Worm (Caenorhabditis elegans) whole organism, L2 larva: ENCODE results near the gene sru-22.
A peak's percentile ranks its signal among the peaks of the same experiment; 100 is the strongest.
"Not testable (repeated sequence)": the region's sequence is repeated elsewhere in the genome, so short reads cannot be mapped to it uniquely, and the experiment has no call there.

Experiments
- F13H6.1 ChIP-seq: sonication (generic microtip); optimal IDR thresholded peaks from 2 replicates; lab custom pipeline; 2016; ENCODE audit warnings: missing genetic modification characterization, missing compliant biosample characterization
- R02D3.7 ChIP-seq: fragments of 150-350 bp; optimal IDR thresholded peaks from 2 replicates; lab custom pipeline; 2014; ENCODE audit warnings: missing biosample characterization, missing genetic modification characterization
- aly-2 ChIP-seq: fragments of 150-350 bp; optimal IDR thresholded peaks from 2 replicates; lab custom pipeline; 2014; ENCODE audit warnings: missing biosample characterization, missing genetic modification characterization
- ama-1 ChIP-seq: fragments of 150-350 bp; optimal IDR thresholded peaks from 2 replicates; lab custom pipeline; 2018; ENCODE audit warnings: inconsistent platforms
- ceh-16 ChIP-seq: fragments of 150-350 bp; optimal IDR thresholded peaks from 2 replicates; lab custom pipeline; 2014; ENCODE audit warnings: missing biosample characterization, missing genetic modification characterization
- ceh-82 ChIP-seq: fragments of 150-350 bp; optimal IDR thresholded peaks from 2 replicates; lab custom pipeline; 2014; ENCODE audit warnings: missing biosample characterization, missing genetic modification characterization
- crh-2 ChIP-seq: sonication (generic microtip); optimal IDR thresholded peaks from 2 replicates; lab custom pipeline; 2017; ENCODE audit warnings: missing biosample characterization, missing genetic modification characterization
- dmd-4 ChIP-seq: sonication (generic microtip); optimal IDR thresholded peaks from 2 replicates; lab custom pipeline; 2017; ENCODE audit warnings: missing biosample characterization, missing genetic modification characterization
- egl-27 ChIP-seq: sonication (generic microtip); optimal IDR thresholded peaks from 3 replicates; lab custom pipeline; 2017; ENCODE audit warnings: missing biosample characterization, missing genetic modification reagents, missing genetic modification characterization
- elt-1 ChIP-seq: fragments of 150-350 bp; optimal IDR thresholded peaks from 2 replicates; lab custom pipeline; 2014; ENCODE audit warnings: missing biosample characterization, missing genetic modification characterization
- elt-3 ChIP-seq: sonication (generic microtip); optimal IDR thresholded peaks from 2 replicates; lab custom pipeline; 2017; ENCODE audit warnings: missing biosample characterization, missing genetic modification characterization
- fos-1 ChIP-seq: fragments of 150-350 bp; optimal IDR thresholded peaks from 2 replicates; lab custom pipeline; 2014; ENCODE audit warnings: missing biosample characterization, missing genetic modification characterization
- gmeb-1 ChIP-seq: fragments of 150-350 bp; optimal IDR thresholded peaks from 2 replicates; lab custom pipeline; 2014; ENCODE audit warnings: missing biosample characterization, missing genetic modification characterization
- lin-13 ChIP-seq: fragments of 150-350 bp; optimal IDR thresholded peaks from 2 replicates; lab custom pipeline; 2014; ENCODE audit warnings: missing biosample characterization, missing genetic modification reagents, missing genetic modification characterization
- lin-39 ChIP-seq: fragments of 150-350 bp; optimal IDR thresholded peaks from 2 replicates; lab custom pipeline; 2014; ENCODE audit warnings: missing biosample characterization, missing genetic modification reagents, missing genetic modification characterization
- lsy-2 ChIP-seq, 2 experiments: fragments of 150-350 bp in 1 of 2; sonication (generic microtip) in 1 of 2; optimal IDR thresholded peaks; 2 replicates each; lab custom pipeline; 2014 to 2017; ENCODE audit warnings: missing biosample characterization in 2 of 2, missing genetic modification characterization in 2 of 2
- nhr-10 ChIP-seq: sonication (generic microtip); optimal IDR thresholded peaks from 2 replicates; lab custom pipeline; 2017; ENCODE audit warnings: missing biosample characterization, missing genetic modification characterization
- nhr-23 ChIP-seq: fragments of 150-350 bp; optimal IDR thresholded peaks from 2 replicates; lab custom pipeline; 2014; ENCODE audit warnings: missing biosample characterization, missing genetic modification reagents, missing genetic modification characterization
- nhr-6 ChIP-seq: fragments of 150-350 bp; optimal IDR thresholded peaks from 2 replicates; lab custom pipeline; 2014; ENCODE audit warnings: missing biosample characterization, missing genetic modification characterization
- nhr-77 ChIP-seq: fragments of 150-350 bp; optimal IDR thresholded peaks from 2 replicates; lab custom pipeline; 2014; ENCODE audit warnings: missing biosample characterization, missing genetic modification characterization
- peb-1 ChIP-seq: fragments of 150-350 bp; optimal IDR thresholded peaks from 2 replicates; lab custom pipeline; 2014; ENCODE audit warnings: missing biosample characterization, missing genetic modification characterization
- sem-4 ChIP-seq: fragments of 150-350 bp; optimal IDR thresholded peaks from 2 replicates; lab custom pipeline; 2014; ENCODE audit warnings: missing biosample characterization, missing genetic modification reagents, missing genetic modification characterization
- skn-1 ChIP-seq: sonication (generic microtip); optimal IDR thresholded peaks from 2 replicates; lab custom pipeline; 2017; ENCODE audit warnings: missing biosample characterization, missing genetic modification characterization
- sma-9 ChIP-seq, 2 experiments: fragments of 150-350 bp in 1 of 2; sonication (generic microtip) in 1 of 2; optimal IDR thresholded peaks; 2 replicates each; lab custom pipeline; 2014 to 2016; ENCODE audit warnings: missing genetic modification characterization in 2 of 2, mild to moderate bottlenecking in 1 of 2, missing biosample characterization in 1 of 2, missing compliant biosample characterization in 1 of 2, missing genetic modification reagents in 1 of 2, moderate library complexity in 1 of 2
- snpc-4 ChIP-seq: fragments of 150-350 bp; optimal IDR thresholded peaks from 2 replicates; lab custom pipeline; 2014; ENCODE audit warnings: missing biosample characterization, missing genetic modification characterization
- zag-1 ChIP-seq: fragments of 150-350 bp; optimal IDR thresholded peaks from 2 replicates; lab custom pipeline; 2014; ENCODE audit warnings: missing biosample characterization, missing genetic modification characterization
- ztf-11 ChIP-seq: sonication (generic microtip); optimal IDR thresholded peaks from 2 replicates; lab custom pipeline; 2017; ENCODE audit warnings: missing biosample characterization, missing genetic modification characterization
- ztf-4 ChIP-seq: fragments of 150-350 bp; optimal IDR thresholded peaks from 2 replicates; lab custom pipeline; 2014; ENCODE audit warnings: missing biosample characterization, missing genetic modification characterization

Gene sru-22

DNA sequence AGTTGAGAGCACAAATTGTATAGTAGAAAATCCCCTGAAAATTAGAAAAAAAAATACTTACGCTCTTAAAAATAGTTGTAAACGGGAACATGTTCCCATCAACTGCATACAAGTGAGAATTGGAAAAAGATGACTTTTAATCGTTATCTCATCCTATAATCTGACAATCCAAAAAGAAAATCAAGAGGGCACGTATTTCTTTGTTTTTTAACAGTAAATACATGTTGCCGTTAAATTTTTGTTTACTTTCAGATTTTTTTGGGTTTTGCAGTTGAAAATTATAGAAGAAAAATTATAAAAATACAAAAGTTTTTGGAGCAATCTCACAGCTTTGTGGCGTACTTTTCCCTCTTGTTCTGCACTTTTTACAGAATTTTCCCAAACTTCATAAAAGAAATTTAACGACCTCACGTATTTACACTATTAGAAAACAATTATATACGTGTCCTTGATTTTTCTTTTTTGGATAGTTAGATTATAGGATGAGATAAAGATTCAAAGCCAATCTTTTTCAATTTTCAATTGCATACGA, 22.0 kb upstream of the sru-22 start, which contains the start of the genes C06C6.9 and C06C6.8:
TSS of gene C06C6.9 (minus strand) at position 101 of the 532 bp plus-strand sequence.
TSS of gene C06C6.8 (plus strand) at position 482 of the 532 bp plus-strand sequence.
- TF ChIP-seq elt-3 (tag; lab: Kevin White, UChicago), result no peak
- no peak for TF ChIP-seq skn-1 (tag; lab: Kevin White, UChicago)
- no peak for TF ChIP-seq zag-1 (tag; lab: Kevin White, UChicago)
- no peak for TF ChIP-seq nhr-77

DNA sequence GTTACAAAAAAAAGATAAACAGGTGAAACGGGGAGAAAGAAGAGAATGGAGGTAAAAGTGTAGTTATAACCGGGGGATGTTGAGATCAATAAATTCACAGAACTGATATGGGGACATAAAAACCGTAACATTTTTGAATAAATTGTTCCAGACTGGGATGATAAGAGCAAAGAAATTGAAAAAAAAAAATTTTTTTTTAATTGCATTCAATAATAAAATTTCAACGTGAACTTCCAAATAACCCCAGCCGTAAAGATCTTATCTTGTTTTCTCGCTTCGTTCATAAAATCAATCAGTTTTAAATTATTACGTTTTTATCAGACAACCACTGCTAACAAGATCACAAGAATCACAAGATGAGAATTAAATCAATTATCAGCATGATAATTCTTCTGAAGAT, 17.1 kb upstream of the sru-22 start, which contains the start of gene C06C6.7:
TSS of gene C06C6.7 (plus strand) at position 301 of the 400 bp plus-strand sequence.
- not testable (repeated sequence) for TF ChIP-seq fos-1; dmd-4 (tag; lab: Kevin White, UChicago); elt-1 (tag; lab: Kevin White, UChicago)

DNA sequence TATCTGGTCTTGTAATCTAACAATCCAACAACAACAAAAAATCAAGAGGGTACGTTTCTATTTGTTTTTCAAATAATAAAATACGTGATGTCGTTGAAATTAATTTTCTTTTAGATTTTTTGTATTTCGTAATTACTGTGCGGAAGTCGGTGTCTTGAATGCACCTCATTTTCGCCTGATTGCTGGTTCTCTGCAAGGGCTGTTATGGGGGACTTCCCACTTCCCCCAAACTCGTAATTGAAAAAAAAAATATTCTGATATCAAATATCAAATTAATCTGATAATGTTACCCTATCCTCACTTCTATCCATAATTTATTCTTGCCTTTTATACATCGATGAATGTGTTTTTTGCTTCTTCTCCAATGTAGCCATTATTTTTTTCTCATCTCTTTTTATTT, 13.3 kb upstream of the sru-22 start, which contains the start of gene F36G9.15:
TSS of gene F36G9.15 (minus strand) at position 101 of the 400 bp plus-strand sequence.
- TF ChIP-seq nhr-77 (no peak), nhr-10 (tag; lab: Kevin White, UChicago) (no peak), R02D3.7 (tag; lab: Kevin White, UChicago) (no peak), ceh-16 (tag; lab: Kevin White, UChicago) (no peak)
- TF ChIP-seq, all 48 proteins: peak for 0

- TF ChIP-seq ztf-11 (no peak), lin-39 (tag; lab: Kevin White, UChicago) (no peak), snpc-4 (peak; percentile 56), fos-1 (peak; percentile 36), ama-1 (no peak)
These were observed 8.1 kb upstream of the sru-22 start, which contains the start of the genes fbxa-99 and F36G9.13 for ce11 chrV:15982733-15983344. Gene fbxa-99, minus strand, starts transcription at chrV:15982854. Gene F36G9.13, plus strand, starts transcription at chrV:15983294.

DNA sequence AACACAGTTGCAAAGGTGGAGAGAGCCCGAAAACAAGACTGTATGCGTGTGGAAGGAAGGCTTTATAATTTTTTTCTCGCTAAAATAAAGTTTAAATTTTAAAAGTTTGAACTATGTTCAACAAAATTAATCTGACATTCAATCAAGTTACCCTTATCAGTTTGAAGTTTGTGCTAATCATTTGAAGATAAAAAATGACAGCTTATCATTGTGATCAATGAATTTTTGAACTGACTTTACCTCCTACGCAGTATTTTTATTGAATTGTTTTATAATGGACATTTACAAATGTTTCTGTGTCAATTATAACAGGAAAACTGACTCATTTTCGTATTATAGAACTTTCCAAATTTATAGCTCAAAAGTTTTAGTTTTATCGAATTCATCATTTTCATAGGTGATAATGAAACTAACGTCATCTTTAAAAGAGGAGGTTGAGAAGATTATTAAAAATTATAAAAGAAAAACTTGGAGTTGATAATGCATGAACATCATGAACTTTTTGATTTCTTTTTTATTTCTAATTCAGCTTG, 3.6 kb upstream of the sru-22 start, which contains the start of gene oac-20:
TSS of gene oac-20 (plus strand) at position 483 of the 533 bp plus-strand sequence.
- TF ChIP-seq fos-1 (peak; percentile 76), gmeb-1 (tag; lab: Kevin White, UChicago) (no peak)

- TF ChIP-seq nhr-6 (tag; lab: Kevin White, UChicago) (no peak), lin-39 (tag; lab: Kevin White, UChicago) (no peak), ztf-11 (no peak), crh-2 (tag; lab: Kevin White, UChicago) (no peak), ama-1 (no peak), F13H6.1 (tag; lab: Kevin White, UChicago) (no peak), egl-27 (no peak), peb-1 (tag; lab: Kevin White, UChicago) (no peak), ztf-4 (tag; lab: Kevin White, UChicago) (no peak), lsy-2 (tag; optimal IDR thresholded peaks at IDR 0.05; lab: Kevin White, UChicago) (no peak), fos-1 (no peak), dmd-4 (tag; lab: Kevin White, UChicago) (no peak), gmeb-1 (tag; lab: Kevin White, UChicago) (no peak), nhr-23 (tag; lab: Kevin White, UChicago) (no peak), nhr-77 (no peak), nhr-10 (tag; lab: Kevin White, UChicago) (no peak), ceh-82 (no peak), sem-4 (tag; lab: Kevin White, UChicago) (no peak)
These were observed 1.1 kb upstream of the sru-22 start, which contains the start of gene clec-232 for ce11 chrV:15975845-15976244. Gene clec-232, plus strand, starts transcription at chrV:15976145.

DNA sequence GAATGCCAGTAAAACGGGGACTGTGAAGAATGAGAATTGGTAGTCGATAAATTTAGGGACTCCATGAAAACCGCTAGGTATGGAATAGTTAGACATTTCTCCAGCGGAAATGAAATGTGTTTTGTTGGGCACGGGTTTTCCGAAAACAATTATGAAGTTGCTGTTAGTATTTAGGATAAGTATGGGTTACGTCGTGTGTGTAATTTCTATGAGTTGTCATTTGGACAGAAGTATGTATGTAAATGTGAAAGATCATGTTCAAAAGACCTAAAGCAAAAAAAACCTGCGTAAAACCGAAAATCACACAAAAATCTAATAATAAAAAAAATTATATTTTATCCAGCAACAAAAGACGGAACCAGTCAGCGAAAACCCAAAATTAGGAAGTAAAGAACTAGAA, 2.3 kb downstream of the sru-22 start, which contains the start of gene sru-23:
TSS of gene sru-23 (minus strand) at position 101 of the 400 bp plus-strand sequence.
- no peak for TF ChIP-seq sma-9 (GFP tag; optimal IDR thresholded peaks at IDR 0.05; lab: Kevin White, UChicago)
- TF ChIP-seq sma-9 (tag; optimal IDR thresholded peaks at IDR 0.05; lab: Kevin White, UChicago), result no peak
- no peak for TF ChIP-seq aly-2 (tag; lab: Kevin White, UChicago)
- TF ChIP-seq lin-13 (GFP tag; lab: Kevin White, UChicago), result no peak
- no peak for TF ChIP-seq zag-1 (tag; lab: Kevin White, UChicago)
- no peak for TF ChIP-seq R02D3.7 (tag; lab: Kevin White, UChicago)
